Worm (Caenorhabditis elegans) whole organism, late embryonic: Measurements from ENCODE around the gene ttr-10.

Experiments
- C08G9.2 ChIP-seq: sonication (generic microtip); optimal IDR thresholded peaks from 2 replicates; lab custom pipeline; 2016; ENCODE audit warnings: mild to moderate bottlenecking, missing genetic modification characterization, moderate library complexity, missing compliant biosample characterization
- F13H6.1 ChIP-seq: sonication (generic microtip); optimal IDR thresholded peaks from 2 replicates; lab custom pipeline; 2016; ENCODE audit warnings: missing genetic modification characterization, missing compliant biosample characterization
- ahr-1 ChIP-seq: sonication (generic microtip); optimal IDR thresholded peaks from 2 replicates; lab custom pipeline; 2016; ENCODE audit warnings: missing genetic modification characterization, missing compliant biosample characterization
- ceh-14 ChIP-seq: sonication (generic microtip); optimal IDR thresholded peaks from 2 replicates; lab custom pipeline; 2016; ENCODE audit warnings: missing genotype, missing genetic modification characterization, missing compliant biosample characterization
- ceh-19 ChIP-seq: fragments of 200-800 bp; sonication (Bioruptor generic); optimal IDR thresholded peaks from 2 replicates; lab custom pipeline; 2018; ENCODE audit warnings: mild to moderate bottlenecking, missing genetic modification characterization, missing compliant biosample characterization
- ceh-22 ChIP-seq: sonication (generic microtip); optimal IDR thresholded peaks from 2 replicates; lab custom pipeline; 2017; ENCODE audit warnings: missing biosample characterization, missing genetic modification characterization
- ceh-45 ChIP-seq: fragments of 200-800 bp; sonication (Bioruptor generic); IDR thresholded peaks from 2 replicates; pipeline ENCODE4 v1.3.6; 2022; ENCODE audit warnings: missing genetic modification reagents, missing genetic modification characterization, missing compliant biosample characterization
- ceh-48 ChIP-seq: sonication (generic microtip); optimal IDR thresholded peaks from 2 replicates; lab custom pipeline; 2016; ENCODE audit warnings: missing genetic modification characterization, inconsistent platforms, missing compliant biosample characterization
- ceh-9 ChIP-seq: sonication (generic microtip); optimal IDR thresholded peaks from 2 replicates; lab custom pipeline; 2016; ENCODE audit warnings: mild to moderate bottlenecking, missing genetic modification characterization, inconsistent platforms, missing compliant biosample characterization
- dmd-4 ChIP-seq: sonication (generic microtip); optimal IDR thresholded peaks from 2 replicates; lab custom pipeline; 2016; ENCODE audit warnings: borderline replicate concordance, missing genetic modification characterization, missing compliant biosample characterization
- elt-2 ChIP-seq: sonication (generic microtip); optimal IDR thresholded peaks from 2 replicates; lab custom pipeline; 2016; ENCODE audit warnings: missing genetic modification reagents, missing genetic modification characterization, missing compliant biosample characterization
- ets-4 ChIP-seq: sonication (generic microtip); optimal IDR thresholded peaks from 2 replicates; lab custom pipeline; 2016; ENCODE audit warnings: missing genetic modification characterization, missing compliant biosample characterization
- eyg-1 ChIP-seq: sonication (generic microtip); optimal IDR thresholded peaks from 2 replicates; lab custom pipeline; 2016; ENCODE audit warnings: missing genotype, missing genetic modification characterization, missing compliant biosample characterization
- fkh-6 ChIP-seq: sonication (generic microtip); optimal IDR thresholded peaks from 2 replicates; lab custom pipeline; 2016; ENCODE audit warnings: missing genetic modification characterization, missing compliant biosample characterization
- gmeb-2 ChIP-seq: sonication (generic microtip); optimal IDR thresholded peaks from 2 replicates; lab custom pipeline; 2016; ENCODE audit warnings: missing genetic modification characterization, inconsistent platforms, missing compliant biosample characterization
- hlh-6 ChIP-seq: sonication (generic microtip); optimal IDR thresholded peaks from 2 replicates; lab custom pipeline; 2016; ENCODE audit warnings: missing genotype, missing genetic modification characterization, missing compliant biosample characterization
- hlh-8 ChIP-seq: sonication (generic microtip); optimal IDR thresholded peaks from 2 replicates; lab custom pipeline; 2016; ENCODE audit warnings: missing genotype, missing genetic modification characterization, missing compliant biosample characterization
- mec-3 ChIP-seq: sonication (generic microtip); optimal IDR thresholded peaks from 2 replicates; lab custom pipeline; 2016; ENCODE audit warnings: borderline replicate concordance, missing genetic modification characterization, missing compliant biosample characterization
- nhr-11 ChIP-seq: fragments of 150-350 bp; optimal IDR thresholded peaks from 2 replicates; lab custom pipeline; 2014; ENCODE audit warnings: missing biosample characterization, missing genetic modification characterization
- nhr-232 ChIP-seq: sonication (generic microtip); optimal IDR thresholded peaks from 2 replicates; lab custom pipeline; 2016; ENCODE audit warnings: missing genetic modification characterization, missing compliant biosample characterization
- pag-3 ChIP-seq: sonication (generic microtip); optimal IDR thresholded peaks from 2 replicates; lab custom pipeline; 2016; ENCODE audit warnings: missing compliant biosample characterization, missing genetic modification characterization, borderline replicate concordance
- pax-1 ChIP-seq: fragments of 150-350 bp; optimal IDR thresholded peaks from 2 replicates; lab custom pipeline; 2014; ENCODE audit warnings: missing biosample characterization, missing genetic modification characterization
- pha-2 ChIP-seq: sonication (generic microtip); optimal IDR thresholded peaks from 2 replicates; lab custom pipeline; 2017; ENCODE audit warnings: mild to moderate bottlenecking, missing genetic modification characterization, missing compliant biosample characterization
- pha-4 ChIP-seq: fragments of 150-350 bp; optimal IDR thresholded peaks from 2 replicates; lab custom pipeline; 2018; ENCODE audit warnings: missing biosample characterization, missing genetic modification reagents, missing genetic modification characterization
- pqm-1 ChIP-seq: sonication (generic microtip); optimal IDR thresholded peaks from 2 replicates; lab custom pipeline; 2016; ENCODE audit warnings: missing genetic modification characterization, missing compliant biosample characterization
- pros-1 ChIP-seq: fragments of 150-350 bp; optimal IDR thresholded peaks from 2 replicates; lab custom pipeline; 2014; ENCODE audit warnings: missing biosample characterization, missing genetic modification reagents, missing genetic modification characterization
- ref-2 ChIP-seq: sonication (generic microtip); optimal IDR thresholded peaks from 2 replicates; lab custom pipeline; 2016; ENCODE audit warnings: missing genetic modification characterization, missing compliant biosample characterization
- sox-2 ChIP-seq: fragments of 200-800 bp; sonication (Bioruptor generic); IDR thresholded peaks from 2 replicates; pipeline ENCODE4 v1.3.6; 2022; ENCODE audit warnings: missing genetic modification reagents, missing genetic modification characterization, missing compliant biosample characterization
- sox-4 ChIP-seq: sonication (generic microtip); optimal IDR thresholded peaks from 2 replicates; lab custom pipeline; 2017; ENCODE audit warnings: mild to moderate bottlenecking, missing genetic modification characterization, inconsistent platforms, missing compliant biosample characterization
- syd-9 ChIP-seq: sonication (generic microtip); optimal IDR thresholded peaks from 2 replicates; lab custom pipeline; 2016; ENCODE audit warnings: mild to moderate bottlenecking, missing genetic modification characterization, moderate library complexity, missing compliant biosample characterization
- tbx-7 ChIP-seq: sonication (generic microtip); optimal IDR thresholded peaks from 2 replicates; lab custom pipeline; 2016; ENCODE audit warnings: missing genotype, missing genetic modification characterization, missing compliant biosample characterization
- ttx-3 ChIP-seq: sonication (generic microtip); optimal IDR thresholded peaks from 2 replicates; lab custom pipeline; 2016; ENCODE audit warnings: missing genetic modification reagents, missing genetic modification characterization, missing compliant biosample characterization
- unc-42 ChIP-seq: sonication (generic microtip); optimal IDR thresholded peaks from 2 replicates; lab custom pipeline; 2016; ENCODE audit warnings: missing genotype, missing genetic modification characterization, missing compliant biosample characterization
- unc-55 ChIP-seq: sonication (generic microtip); optimal IDR thresholded peaks from 2 replicates; lab custom pipeline; 2017; ENCODE audit warnings: missing biosample characterization, missing genetic modification reagents, missing genetic modification characterization
- unc-86 ChIP-seq: sonication (generic microtip); optimal IDR thresholded peaks from 2 replicates; lab custom pipeline; 2016; ENCODE audit warnings: missing genetic modification characterization, missing compliant biosample characterization
- zip-5 ChIP-seq: sonication (generic microtip); optimal IDR thresholded peaks from 2 replicates; lab custom pipeline; 2016; ENCODE audit warnings: missing genetic modification characterization, missing compliant biosample characterization

Gene ttr-10

ce11 chrV:7523392-7523791 is 30.3 kb downstream of the ttr-10 start, which contains the start of gene C54F6.6:
Gene C54F6.6, plus strand, starts transcription at chrV:7523692.
- TF ChIP-seq ahr-1 (tag; lab: Kevin White, UChicago) (no peak), pag-3 (no peak), unc-86 (tag; lab: Kevin White, UChicago) (no peak), ceh-22 (tag; lab: Kevin White, UChicago) (no peak)

- TF ChIP-seq ets-4 (tag; lab: Kevin White, UChicago) (no peak), unc-42 (tag; lab: Kevin White, UChicago) (no peak), gmeb-2 (tag; lab: Kevin White, UChicago) (no peak), sox-2 (GFP tag; lab: Robert Waterston, UW) (no peak), ceh-48 (no peak), hlh-8 (tag; lab: Kevin White, UChicago) (no peak), pax-1 (tag; lab: Kevin White, UChicago) (no peak), eyg-1 (tag; lab: Kevin White, UChicago) (no peak), ceh-45 (GFP tag; lab: Robert Waterston, UW) (no peak), zip-5 (no peak), syd-9 (no peak), C08G9.2 (no peak)
Observed at ce11 chrV:7522279-7522678, 31.4 kb downstream of the ttr-10 start, which contains the start of gene C54F6.15. Gene C54F6.15, minus strand, starts transcription at chrV:7522379.

ce11 chrV:7521304-7521703 is 32.4 kb downstream of the ttr-10 start:
- TF ChIP-seq unc-86 (tag; lab: Kevin White, UChicago) (no peak), ceh-19 (no peak), nhr-11 (no peak), ceh-9 (tag; lab: Kevin White, UChicago) (no peak), zip-5 (no peak), sox-4 (no peak), unc-55 (no peak)

ce11 chrV:7520077-7520476 is 33.6 kb downstream of the ttr-10 start, which contains the start of gene srb-19:
Gene srb-19, minus strand, starts transcription at chrV:7520177.
- no peak for TF ChIP-seq fkh-6 (tag; lab: Kevin White, UChicago)
- TF ChIP-seq ttx-3 (tag; lab: Kevin White, UChicago) = no peak
- no peak for TF ChIP-seq dmd-4 (tag; lab: Kevin White, UChicago)
- TF ChIP-seq pha-4 (tag; lab: Kevin White, UChicago) = no peak
- TF ChIP-seq F13H6.1 (tag; lab: Kevin White, UChicago) = no peak
- TF ChIP-seq gmeb-2 (tag; lab: Kevin White, UChicago) = no peak
- TF ChIP-seq ref-2 (tag; lab: Kevin White, UChicago) = no peak

ce11 chrV:7514939-7515338 is 38.8 kb downstream of the ttr-10 start, which contains the start of gene srb-18:
Gene srb-18, plus strand, starts transcription at chrV:7515239.
- TF ChIP-seq unc-42 (tag; lab: Kevin White, UChicago) (no peak), pros-1 (tag; lab: Kevin White, UChicago) (no peak), nhr-11 (no peak), hlh-6 (no peak), ets-4 (tag; lab: Kevin White, UChicago) (no peak), mec-3 (tag; lab: Kevin White, UChicago) (no peak), ceh-14 (tag; lab: Kevin White, UChicago) (no peak), tbx-7 (tag; lab: Kevin White, UChicago) (no peak), ceh-45 (GFP tag; lab: Robert Waterston, UW) (no peak), ceh-22 (tag; lab: Kevin White, UChicago) (no peak), pha-2 (tag; lab: Kevin White, UChicago) (no peak), pag-3 (no peak), ceh-19 (no peak), elt-2 (tag; lab: Kevin White, UChicago) (no peak), sox-2 (GFP tag; lab: Robert Waterston, UW) (no peak), nhr-232 (tag; lab: Kevin White, UChicago) (no peak), pqm-1 (tag; lab: Kevin White, UChicago) (no peak)
